Fruit fly (Drosophila melanogaster) whole organism, wandering third instar larva: ENCODE results near the gene unc-13.

Source experiments
- Abd-B ChIP-seq: fragments of >200 bp; optimal IDR thresholded peaks from 2 replicates; lab custom pipeline; 2017; ENCODE audit warnings: missing biosample characterization, missing genetic modification characterization
- CG32264 ChIP-seq: fragments of 200-800 bp; sonication (Bioruptor generic); optimal IDR thresholded peaks from 2 replicates; lab custom pipeline; 2016; ENCODE audit warnings: missing biosample characterization, missing genetic modification characterization
- CG9705 ChIP-seq: fragments of 200-800 bp; sonication (Bioruptor generic); optimal IDR thresholded peaks from 2 replicates; lab custom pipeline; 2018; ENCODE audit warnings: missing biosample characterization, mild to moderate bottlenecking, missing genetic modification characterization
- CrebA ChIP-seq: fragments of 200-800 bp; sonication (Bioruptor generic); optimal IDR thresholded peaks from 2 replicates; lab custom pipeline; 2016; ENCODE audit warnings: missing biosample characterization, mild to moderate bottlenecking, missing genetic modification characterization, borderline replicate concordance
- Dfd ChIP-seq: fragments of >200 bp; optimal IDR thresholded peaks from 2 replicates; lab custom pipeline; 2017; ENCODE audit warnings: missing biosample characterization, missing genetic modification characterization
- HLH106 ChIP-seq: fragments of 200-800 bp; optimal IDR thresholded peaks from 3 replicates; lab custom pipeline; 2019; ENCODE audit warnings: missing biosample characterization, mild to moderate bottlenecking, missing genetic modification characterization, moderate library complexity
- Hnf4 ChIP-seq: fragments of 200-800 bp; sonication (Bioruptor generic); optimal IDR thresholded peaks from 2 replicates; lab custom pipeline; 2016; ENCODE audit warnings: missing biosample characterization, mild to moderate bottlenecking, missing genetic modification characterization
- Hr78 ChIP-seq: fragments of >200 bp; optimal IDR thresholded peaks from 2 replicates; lab custom pipeline; 2017; ENCODE audit warnings: missing biosample characterization, missing genetic modification characterization
- Hr83 ChIP-seq: fragments of 200-300 bp; sonication (Bioruptor generic); optimal IDR thresholded peaks from 2 replicates; lab custom pipeline; 2016; ENCODE audit warnings: missing biosample characterization, mild to moderate bottlenecking, missing genetic modification characterization, moderate library complexity; ENCODE audit not compliant: poor library complexity, severe bottlenecking
- Jra ChIP-seq: sonication (Bioruptor generic); optimal IDR thresholded peaks from 2 replicates; lab custom pipeline; 2016; ENCODE audit warnings: missing biosample characterization, missing genetic modification characterization
- Myc ChIP-seq: fragments of >200 bp; optimal IDR thresholded peaks from 2 replicates; lab custom pipeline; 2017
- N ChIP-seq: fragments of >200 bp; optimal IDR thresholded peaks from 2 replicates; lab custom pipeline; 2018; ENCODE audit warnings: missing biosample characterization, missing external identifiers, missing genetic modification characterization
- OdsH ChIP-seq: fragments of 200-800 bp; sonication (Bioruptor generic); optimal IDR thresholded peaks from 2 replicates; lab custom pipeline; 2016; ENCODE audit warnings: missing biosample characterization, mild to moderate bottlenecking, missing genetic modification characterization
- Rel ChIP-seq, 2 experiments: fragments of 200-800 bp; sonication (Bioruptor generic) in 1 of 2; optimal IDR thresholded peaks; 2 replicates in 1 of 2; 3 replicates in 1 of 2; lab custom pipeline; 2016 to 2019; ENCODE audit warnings: mild to moderate bottlenecking in 2 of 2, missing biosample characterization in 2 of 2, missing genetic modification characterization in 2 of 2, moderate library complexity in 1 of 2
- Sp1 ChIP-seq: fragments of 200-800 bp; sonication (Bioruptor generic); optimal IDR thresholded peaks from 3 replicates; lab custom pipeline; 2019; ENCODE audit warnings: missing biosample characterization, mild to moderate bottlenecking, missing genetic modification characterization, moderate library complexity
- Vsx2 ChIP-seq: fragments of 200-300, 225-300 bp; sonication (Bioruptor generic); optimal IDR thresholded peaks from 2 replicates; lab custom pipeline; 2018; ENCODE audit warnings: missing biosample characterization, missing genetic modification characterization; ENCODE audit not compliant: partially characterized antibody
- br ChIP-seq: fragments of 200-800 bp; sonication (Bioruptor generic); optimal IDR thresholded peaks from 2 replicates; lab custom pipeline; 2016; ENCODE audit warnings: missing biosample characterization, missing genetic modification characterization
- brk ChIP-seq: fragments of 200-800 bp; sonication (Bioruptor generic); optimal IDR thresholded peaks from 2 replicates; lab custom pipeline; 2016; ENCODE audit warnings: missing biosample characterization, mild to moderate bottlenecking, missing genetic modification characterization
- dl ChIP-seq, 2 experiments: fragments of 175-275, 200-275 bp in 1 of 2; fragments of 200-275 bp in 1 of 2; sonication (Bioruptor generic); optimal IDR thresholded peaks; lab custom pipeline; 2018; ENCODE audit warnings: mild to moderate bottlenecking in 2 of 2, missing biosample characterization in 2 of 2, missing genetic modification characterization in 2 of 2, moderate library complexity in 2 of 2; ENCODE audit not compliant: partially characterized antibody in 2 of 2, insufficient read depth in 1 of 2
- dmrt93B ChIP-seq: fragments of 200-800 bp; sonication (Bioruptor generic); optimal IDR thresholded peaks from 2 replicates; lab custom pipeline; 2018; ENCODE audit warnings: missing biosample characterization, mild to moderate bottlenecking, missing genetic modification characterization
- dsf ChIP-seq: sonication (Bioruptor generic); optimal IDR thresholded peaks from 2 replicates; lab custom pipeline; 2016; ENCODE audit warnings: missing biosample characterization, missing genetic modification characterization, borderline replicate concordance
- ey ChIP-seq: fragments of 200-800 bp; sonication (Bioruptor generic); optimal IDR thresholded peaks from 2 replicates; lab custom pipeline; 2016; ENCODE audit warnings: missing biosample characterization, missing genetic modification characterization
- foxo ChIP-seq, 2 experiments: fragments of 200-800 bp; sonication (Bioruptor generic); optimal IDR thresholded peaks; 2 replicates in 1 of 2; 3 replicates in 1 of 2; lab custom pipeline; 2016 to 2017; ENCODE audit warnings: missing biosample characterization in 2 of 2, missing genetic modification characterization in 2 of 2
- fru ChIP-seq: fragments of 200-800 bp; sonication (Bioruptor generic); optimal IDR thresholded peaks from 3 replicates; lab custom pipeline; 2016; ENCODE audit warnings: missing biosample characterization, mild to moderate bottlenecking, missing genetic modification characterization
- h ChIP-seq: fragments of 200-800 bp; sonication (Bioruptor generic); optimal IDR thresholded peaks from 3 replicates; lab custom pipeline; 2016; ENCODE audit warnings: missing biosample characterization, mild to moderate bottlenecking, missing genetic modification characterization
- jim ChIP-seq: fragments of 175-275, 200-325 bp; sonication (Bioruptor generic); optimal IDR thresholded peaks from 2 replicates; lab custom pipeline; 2016; ENCODE audit warnings: missing biosample characterization, mild to moderate bottlenecking, missing genetic modification characterization
- lola ChIP-seq: fragments of >200 bp; optimal IDR thresholded peaks from 2 replicates; lab custom pipeline; 2017; ENCODE audit warnings: missing biosample characterization, missing genetic modification characterization
- psq ChIP-seq: fragments of 200-800 bp; sonication (Bioruptor generic); optimal IDR thresholded peaks from 3 replicates; lab custom pipeline; 2017; ENCODE audit warnings: missing biosample characterization, mild to moderate bottlenecking, missing genetic modification characterization, moderate library complexity
- sage ChIP-seq: fragments of 200-800 bp; sonication (Bioruptor generic); optimal IDR thresholded peaks from 2 replicates; lab custom pipeline; 2016; ENCODE audit warnings: missing biosample characterization, mild to moderate bottlenecking, missing genetic modification characterization
- sv ChIP-seq: fragments of 200-800 bp; sonication (Bioruptor generic); optimal IDR thresholded peaks from 3 replicates; lab custom pipeline; 2016; ENCODE audit warnings: missing biosample characterization, missing genetic modification characterization
- tai ChIP-seq: sonication (Bioruptor generic); optimal IDR thresholded peaks from 2 replicates; lab custom pipeline; 2016; ENCODE audit warnings: missing biosample characterization, missing genetic modification characterization
- usp ChIP-seq: fragments of >200 bp; optimal IDR thresholded peaks from 2 replicates; lab custom pipeline; 2017; ENCODE audit warnings: missing biosample characterization, missing genetic modification characterization
- woc ChIP-seq: sonication (Bioruptor generic); optimal IDR thresholded peaks from 2 replicates; lab custom pipeline; 2016; ENCODE audit warnings: missing biosample characterization, mild to moderate bottlenecking, missing genetic modification characterization

unc-13 gene

DNA sequence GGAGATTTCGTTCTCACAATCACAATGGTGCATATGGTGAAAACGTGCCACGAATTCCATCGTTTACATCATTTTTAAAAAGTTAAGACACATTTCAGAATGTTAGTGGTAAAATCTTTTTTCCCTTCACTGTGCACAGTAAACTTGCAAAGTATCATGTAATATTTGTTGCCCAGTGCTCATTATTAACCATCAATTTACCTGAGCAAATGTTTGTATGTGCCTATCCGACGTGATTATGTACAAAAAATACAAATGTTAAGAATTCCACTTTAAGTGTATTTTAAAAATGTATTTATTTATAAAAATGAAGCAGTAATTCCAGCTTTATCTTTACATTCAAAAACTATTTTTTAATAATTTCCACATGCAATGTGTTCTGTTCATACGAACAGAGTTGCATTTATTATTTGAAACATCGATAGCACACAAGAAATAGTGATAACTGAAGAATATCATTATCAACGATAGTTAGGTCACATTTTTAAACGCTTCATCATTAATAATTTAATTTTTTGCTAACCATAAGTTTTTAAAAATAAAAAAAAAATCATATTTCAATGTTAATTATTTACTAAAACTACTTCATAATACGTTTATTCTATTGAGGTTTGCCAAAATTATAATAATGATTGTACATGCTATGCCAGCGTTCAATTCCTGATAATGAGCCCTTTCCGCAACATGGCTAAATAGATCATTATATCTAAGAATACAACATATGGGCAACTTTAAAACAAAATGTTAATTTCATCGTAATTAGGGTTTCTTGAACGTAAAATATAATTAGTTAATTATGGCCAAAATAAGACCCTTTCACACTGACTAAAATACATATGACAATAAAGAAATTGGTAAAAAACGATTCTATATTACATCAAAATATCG, 18.4 kb upstream of the unc-13 start, which contains the start of gene eIF4G1:
eIF4G1 (minus strand) TSS at position 405 of the 888 bp plus-strand sequence.
- TF ChIP-seq dsf (GFP tag; lab: Kevin White, UChicago) (no peak), br (GFP tag; lab: Kevin White, UChicago) (no peak), HLH106 (tag; lab: Kevin White, UChicago) (no peak), usp (GFP tag; lab: Kevin White, UChicago) (no peak), h (GFP tag; lab: Kevin White, UChicago) (no peak), foxo (GFP tag; optimal IDR thresholded peaks at IDR 0.05; lab: Kevin White, UChicago) (no peak), jim (GFP tag; lab: Kevin White, UChicago) (no peak), woc (GFP tag; lab: Kevin White, UChicago) (peak; percentile 66), dmrt93B (GFP tag; lab: Kevin White, UChicago) (no peak), ey (no peak), CG32264 (GFP tag; lab: Kevin White, UChicago) (no peak), Hnf4 (no peak), lola (GFP tag; lab: Kevin White, UChicago) (no peak), sage (GFP tag; lab: Kevin White, UChicago) (no peak), sv (GFP tag; lab: Kevin White, UChicago) (no peak), OdsH (no peak), Hr83 (GFP tag; lab: Kevin White, UChicago) (peak; percentile 44), Dfd (GFP tag; lab: Kevin White, UChicago) (no peak), Vsx2 (peak; percentile 9), Abd-B (no peak), N (peak; percentile 13), Myc (lab: Kevin White, UChicago) (no peak), tai (no peak), Hr78 (GFP tag; lab: Kevin White, UChicago) (no peak)

DNA sequence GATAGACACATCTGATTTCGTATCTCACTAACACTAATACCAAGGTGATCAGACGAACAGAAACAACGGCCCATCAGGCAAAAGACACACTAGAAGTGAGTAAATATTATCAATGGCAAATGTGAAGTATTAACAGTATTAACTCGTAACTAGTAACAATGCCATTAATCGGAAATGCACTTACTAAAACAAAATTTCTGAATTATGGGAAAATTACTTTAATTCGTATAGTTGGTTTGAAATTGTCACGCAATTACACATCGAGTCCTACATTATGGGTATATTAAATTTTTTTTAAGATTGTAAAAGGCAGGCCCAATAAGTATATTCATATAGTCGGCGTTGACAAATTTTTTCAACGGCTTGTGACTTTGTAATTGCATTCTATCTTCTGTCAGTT, 10.5 kb upstream of the unc-13 start:
- TF ChIP-seq Abd-B (no peak), Rel (GFP tag; optimal IDR thresholded peaks at IDR 0.05; lab: Kevin White, UChicago) (no peak), Rel (tag; optimal IDR thresholded peaks at IDR 0.05; lab: Kevin White, UChicago) (no peak), CG9705 (GFP tag; lab: Kevin White, UChicago) (no peak), psq (GFP tag; lab: Kevin White, UChicago) (no peak), HLH106 (tag; lab: Kevin White, UChicago) (no peak), Hnf4 (peak; percentile 38), jim (GFP tag; lab: Kevin White, UChicago) (no peak), fru (peak; percentile 75), Dfd (GFP tag; lab: Kevin White, UChicago) (peak; percentile 41), ey (no peak), sage (GFP tag; lab: Kevin White, UChicago) (no peak)

dm6 chr4:909134-909533, 3.0 kb downstream of the unc-13 start:
- TF ChIP-seq sage (GFP tag; lab: Kevin White, UChicago) = no peak
- no peak for TF ChIP-seq Sp1 (GFP tag; lab: Kevin White, UChicago)
- no peak for TF ChIP-seq tai
- no peak for TF ChIP-seq HLH106 (tag; lab: Kevin White, UChicago)
- TF ChIP-seq Jra = no peak
- TF ChIP-seq Myc (lab: Kevin White, UChicago) = no peak
- TF ChIP-seq sv (GFP tag; lab: Kevin White, UChicago) = no peak
- TF ChIP-seq brk = no peak
- TF ChIP-seq OdsH = no peak
- TF ChIP-seq CG9705 (GFP tag; lab: Kevin White, UChicago) = no peak
- no peak for TF ChIP-seq CrebA (GFP tag; lab: Kevin White, UChicago)
- no peak for TF ChIP-seq dsf (GFP tag; lab: Kevin White, UChicago)
- no peak for TF ChIP-seq jim (GFP tag; lab: Kevin White, UChicago)
- no peak for TF ChIP-seq dl (GFP tag; optimal IDR thresholded peaks at IDR 0.05; lab: Kevin White, UChicago; ENCODE audit: insufficient read depth in 1 of 2, partially characterized antibody in 2 of 2)
